Fruit fly (Drosophila melanogaster) whole organism, adult: Measurements from ENCODE around the gene SmB.
A peak's percentile ranks its signal among the peaks of the same experiment; 100 is the strongest.

Source experiments
- CG11617 ChIP-seq: fragments of 200-800 bp; sonication (Bioruptor generic); optimal IDR thresholded peaks from 2 replicates; lab custom pipeline; 2017; ENCODE audit warnings: mild to moderate bottlenecking, missing biosample characterization, missing genetic modification reagents, missing genetic modification characterization
- CG12768 ChIP-seq: fragments of 200-800 bp; sonication (Bioruptor generic); optimal IDR thresholded peaks from 2 replicates; lab custom pipeline; 2017; ENCODE audit warnings: missing biosample characterization, missing genetic modification characterization, mild to moderate bottlenecking, moderate library complexity, missing genetic modification reagents
- CG14711 ChIP-seq: fragments of 200-800 bp; sonication (Bioruptor generic); optimal IDR thresholded peaks from 2 replicates; lab custom pipeline; 2018; ENCODE audit warnings: missing biosample characterization, mild to moderate bottlenecking, missing genetic modification characterization, moderate library complexity
- CG1620 ChIP-seq: fragments of 200-800 bp; sonication (Bioruptor generic); optimal IDR thresholded peaks from 2 replicates; lab custom pipeline; 2016; ENCODE audit warnings: missing biosample characterization, missing genetic modification characterization
- CG33017 ChIP-seq: fragments of 200-800 bp; sonication (Bioruptor generic); optimal IDR thresholded peaks from 2 replicates; lab custom pipeline; 2018; ENCODE audit warnings: missing biosample characterization, mild to moderate bottlenecking, missing genetic modification characterization, moderate library complexity
- CG5204 ChIP-seq: fragments of 200-800 bp; sonication (Bioruptor generic); optimal IDR thresholded peaks from 2 replicates; lab custom pipeline; 2016; ENCODE audit warnings: missing biosample characterization, missing genetic modification characterization
- CG7045 ChIP-seq: fragments of 200-800 bp; sonication (Bioruptor generic); optimal IDR thresholded peaks from 2 replicates; lab custom pipeline; 2017; ENCODE audit warnings: missing biosample characterization, mild to moderate bottlenecking, missing genetic modification characterization
- CG7101 ChIP-seq: fragments of 200-800 bp; sonication (Bioruptor generic); optimal IDR thresholded peaks from 2 replicates; lab custom pipeline; 2018; ENCODE audit warnings: missing biosample characterization, mild to moderate bottlenecking, missing genetic modification characterization, moderate library complexity
- Clk ChIP-seq: fragments of 200-800 bp; sonication (Bioruptor generic); optimal IDR thresholded peaks from 2 replicates; lab custom pipeline; 2017; ENCODE audit warnings: missing biosample characterization, missing genetic modification characterization
- Crg-1 ChIP-seq: fragments of 200-800 bp; sonication (Bioruptor generic); optimal IDR thresholded peaks from 2 replicates; lab custom pipeline; 2016; ENCODE audit warnings: missing biosample characterization, missing genetic modification characterization
- Hr96 ChIP-seq: fragments of 200-800 bp; sonication (Bioruptor generic); optimal IDR thresholded peaks from 2 replicates; lab custom pipeline; 2016; ENCODE audit warnings: missing biosample characterization, missing genetic modification characterization
- Mnt ChIP-seq: fragments of 200-800 bp; sonication (Bioruptor generic); optimal IDR thresholded peaks from 2 replicates; lab custom pipeline; 2016; ENCODE audit warnings: missing biosample characterization, mild to moderate bottlenecking, missing genetic modification characterization
- bab1 ChIP-seq: fragments of 200-800 bp; sonication (Bioruptor generic); optimal IDR thresholded peaks from 3 replicates; lab custom pipeline; 2019; ENCODE audit warnings: missing biosample characterization, mild to moderate bottlenecking, missing genetic modification characterization, moderate library complexity
- cic ChIP-seq: fragments of 200-800 bp; sonication (Bioruptor generic); optimal IDR thresholded peaks from 2 replicates; lab custom pipeline; 2017; ENCODE audit warnings: missing biosample characterization, mild to moderate bottlenecking, missing genetic modification characterization, moderate library complexity
- cnc ChIP-seq, 2 experiments: fragments of >200 bp; optimal IDR thresholded peaks; 2 replicates each; lab custom pipeline; 2017
- kay ChIP-seq: fragments of 200-800 bp; sonication (Bioruptor generic); peaks from one replicate; lab custom pipeline; 2016; ENCODE audit warnings: missing biosample characterization, missing genetic modification characterization, borderline replicate concordance
- ovo ChIP-seq: fragments of 200-800 bp; sonication (Bioruptor generic); optimal IDR thresholded peaks from 2 replicates; lab custom pipeline; 2016; ENCODE audit warnings: missing biosample characterization, missing genetic modification characterization
- pad ChIP-seq: fragments of 200-800 bp; sonication (Bioruptor generic); optimal IDR thresholded peaks from 3 replicates; lab custom pipeline; 2017; ENCODE audit warnings: missing biosample characterization, missing genetic modification characterization, mild to moderate bottlenecking, moderate library complexity, missing genetic modification reagents
- tj ChIP-seq: fragments of 200-800 bp; sonication (Bioruptor generic); optimal IDR thresholded peaks from 3 replicates; lab custom pipeline; 2017; ENCODE audit warnings: missing biosample characterization, mild to moderate bottlenecking, missing genetic modification characterization, moderate library complexity
- toe ChIP-seq: fragments of 200-800 bp; sonication (Bioruptor generic); optimal IDR thresholded peaks from 2 replicates; lab custom pipeline; 2016; ENCODE audit warnings: missing biosample characterization, missing genetic modification characterization

SmB gene

dm6 chr2L:10426534-10427048 lies at the start of gene SmB, which contains the start of gene KdelR:
Gene SmB, minus strand, starts transcription at chr2L:10426627.
Gene KdelR, plus strand, starts transcription at chr2L:10426887.
- TF ChIP-seq CG11617 (GFP tag; lab: Kevin White, UChicago) (peak; percentile 65), Crg-1 (GFP tag; lab: Kevin White, UChicago) (peak; percentile 54), Mnt (GFP tag; lab: Kevin White, UChicago) (peak; percentile 89), CG7045 (GFP tag; lab: Kevin White, UChicago) (no peak), CG1620 (GFP tag; lab: Kevin White, UChicago) (no peak), CG33017 (tag; lab: Kevin White, UChicago) (no peak), ovo (GFP tag; lab: Kevin White, UChicago) (no peak), CG14711 (tag; lab: Kevin White, UChicago) (peak; percentile 65), toe (GFP tag; lab: Kevin White, UChicago) (no peak), tj (GFP tag; lab: Kevin White, UChicago) (peak; percentile 97), Hr96 (GFP tag; lab: Kevin White, UChicago) (no peak), CG12768 (GFP tag; lab: Kevin White, UChicago) (no peak), cic (GFP tag; lab: Kevin White, UChicago) (peak; percentile 26), kay (GFP tag; lab: Kevin White, UChicago) (no peak), CG7101 (tag; lab: Kevin White, UChicago) (peak; percentile 63), pad (GFP tag; lab: Kevin White, UChicago) (no peak), bab1 (GFP tag; lab: Kevin White, UChicago) (peak; percentile 34), Clk (GFP tag; lab: Kevin White, UChicago) (no peak), cnc (optimal IDR thresholded peaks at IDR 0.05; lab: Kevin White, UChicago) (peak in 1 of 2 experiments; percentile 2), CG5204 (GFP tag; lab: Kevin White, UChicago) (no peak)

- TF ChIP-seq Clk (GFP tag; lab: Kevin White, UChicago) (no peak), CG7101 (tag; lab: Kevin White, UChicago) (no peak), CG1620 (GFP tag; lab: Kevin White, UChicago) (no peak), CG12768 (GFP tag; lab: Kevin White, UChicago) (no peak)
Measured at dm6 chr2L:10474815-10475214, 48.4 kb upstream of the SmB start.

dm6 chr2L:10474268-10474678 lies 47.8 kb upstream of the SmB start, which contains the start of gene RluA-1:
Gene RluA-1, minus strand, starts transcription at chr2L:10474349.
- TF ChIP-seq bab1 (GFP tag; lab: Kevin White, UChicago) (peak; percentile 76), Hr96 (GFP tag; lab: Kevin White, UChicago) (peak; percentile 61), CG7045 (GFP tag; lab: Kevin White, UChicago) (peak; percentile 93), Clk (GFP tag; lab: Kevin White, UChicago) (peak; percentile 28), CG33017 (tag; lab: Kevin White, UChicago) (peak; percentile 90), pad (GFP tag; lab: Kevin White, UChicago) (peak; percentile 65), CG5204 (GFP tag; lab: Kevin White, UChicago) (no peak), ovo (GFP tag; lab: Kevin White, UChicago) (peak; percentile 11), CG1620 (GFP tag; lab: Kevin White, UChicago) (peak; percentile 38), Crg-1 (GFP tag; lab: Kevin White, UChicago) (peak; percentile 59), CG7101 (tag; lab: Kevin White, UChicago) (peak; percentile 89), tj (GFP tag; lab: Kevin White, UChicago) (peak; percentile 40), toe (GFP tag; lab: Kevin White, UChicago) (no peak), CG11617 (GFP tag; lab: Kevin White, UChicago) (peak; percentile 66), CG14711 (tag; lab: Kevin White, UChicago) (peak; percentile 85), cnc (optimal IDR thresholded peaks at IDR 0.05; lab: Kevin White, UChicago) (no peak), CG12768 (GFP tag; lab: Kevin White, UChicago) (peak; percentile 86), Mnt (GFP tag; lab: Kevin White, UChicago) (peak; percentile 54), cic (GFP tag; lab: Kevin White, UChicago) (peak; percentile 4), kay (GFP tag; lab: Kevin White, UChicago) (peak; percentile 82)

dm6 chr2L:10472257-10472656 lies 45.8 kb upstream of the SmB start:
- TF ChIP-seq cic (GFP tag; lab: Kevin White, UChicago), result no peak
- TF ChIP-seq kay (GFP tag; lab: Kevin White, UChicago), result peak; percentile 67

dm6 chr2L:10470211-10470610 lies 43.8 kb upstream of the SmB start:
- TF ChIP-seq CG7045 (GFP tag; lab: Kevin White, UChicago) (no peak), Crg-1 (GFP tag; lab: Kevin White, UChicago) (no peak), Mnt (GFP tag; lab: Kevin White, UChicago) (no peak), ovo (GFP tag; lab: Kevin White, UChicago) (no peak), CG14711 (tag; lab: Kevin White, UChicago) (no peak), CG5204 (GFP tag; lab: Kevin White, UChicago) (no peak), bab1 (GFP tag; lab: Kevin White, UChicago) (no peak), Clk (GFP tag; lab: Kevin White, UChicago) (no peak), Hr96 (GFP tag; lab: Kevin White, UChicago) (no peak), CG12768 (GFP tag; lab: Kevin White, UChicago) (no peak), toe (GFP tag; lab: Kevin White, UChicago) (no peak), cic (GFP tag; lab: Kevin White, UChicago) (no peak), tj (GFP tag; lab: Kevin White, UChicago) (no peak), CG11617 (GFP tag; lab: Kevin White, UChicago) (no peak), CG1620 (GFP tag; lab: Kevin White, UChicago) (no peak), pad (GFP tag; lab: Kevin White, UChicago) (no peak), kay (GFP tag; lab: Kevin White, UChicago) (no peak), CG7101 (tag; lab: Kevin White, UChicago) (no peak), cnc (optimal IDR thresholded peaks at IDR 0.05; lab: Kevin White, UChicago) (no peak)
